Worm (Caenorhabditis elegans) whole organism, L2 larva: Measurements from ENCODE around the gene B0457.4.

ENCODE experiments used
- R02D3.7 ChIP-seq: fragments of 150-350 bp; optimal IDR thresholded peaks from 2 replicates; lab custom pipeline; 2014; ENCODE audit warnings: missing biosample characterization, missing genetic modification characterization
- Y55F3AM.14 ChIP-seq: fragments of 200-800 bp; sonication (Bioruptor generic); optimal IDR thresholded peaks from 2 replicates; lab custom pipeline; 2018; ENCODE audit warnings: mild to moderate bottlenecking, missing genetic modification characterization, missing compliant biosample characterization
- ZK546.5 ChIP-seq: sonication (generic microtip); optimal IDR thresholded peaks from 2 replicates; lab custom pipeline; 2017; ENCODE audit warnings: missing biosample characterization, missing genetic modification characterization
- ama-1 ChIP-seq: fragments of 150-350 bp; optimal IDR thresholded peaks from 2 replicates; lab custom pipeline; 2018; ENCODE audit warnings: inconsistent platforms
- blmp-1 ChIP-seq: sonication (generic microtip); optimal IDR thresholded peaks from 2 replicates; lab custom pipeline; 2017; ENCODE audit warnings: missing genetic modification characterization, mild to moderate bottlenecking, missing compliant biosample characterization, antibody characterized with exemption, moderate library complexity; ENCODE audit not compliant: insufficient read depth
- egl-27 ChIP-seq: sonication (generic microtip); optimal IDR thresholded peaks from 3 replicates; lab custom pipeline; 2017; ENCODE audit warnings: missing biosample characterization, missing genetic modification reagents, missing genetic modification characterization
- elt-3 ChIP-seq: sonication (generic microtip); optimal IDR thresholded peaks from 2 replicates; lab custom pipeline; 2017; ENCODE audit warnings: missing biosample characterization, missing genetic modification characterization
- lin-11 ChIP-seq: fragments of 150-350 bp; sonication (generic microtip); optimal IDR thresholded peaks from 2 replicates; lab custom pipeline; 2014; ENCODE audit warnings: missing biosample characterization, missing genetic modification characterization, inconsistent platforms, mixed read lengths
- lin-13 ChIP-seq: fragments of 150-350 bp; optimal IDR thresholded peaks from 2 replicates; lab custom pipeline; 2014; ENCODE audit warnings: missing biosample characterization, missing genetic modification reagents, missing genetic modification characterization
- lsy-2 ChIP-seq, 2 experiments: fragments of 150-350 bp in 1 of 2; sonication (generic microtip) in 1 of 2; optimal IDR thresholded peaks; 2 replicates each; lab custom pipeline; 2014 to 2017; ENCODE audit warnings: missing biosample characterization in 2 of 2, missing genetic modification characterization in 2 of 2
- nhr-11 ChIP-seq: fragments of 150-350 bp; optimal IDR thresholded peaks from 2 replicates; lab custom pipeline; 2014; ENCODE audit warnings: missing biosample characterization, missing genetic modification characterization
- nhr-25 ChIP-seq: fragments of 150-350 bp; sonication (generic microtip); optimal IDR thresholded peaks from 3 replicates; lab custom pipeline; 2014; ENCODE audit warnings: missing biosample characterization, missing genetic modification characterization
- zag-1 ChIP-seq: fragments of 150-350 bp; optimal IDR thresholded peaks from 2 replicates; lab custom pipeline; 2014; ENCODE audit warnings: missing biosample characterization, missing genetic modification characterization
- ztf-4 ChIP-seq: fragments of 150-350 bp; optimal IDR thresholded peaks from 2 replicates; lab custom pipeline; 2014; ENCODE audit warnings: missing biosample characterization, missing genetic modification characterization

DNA sequence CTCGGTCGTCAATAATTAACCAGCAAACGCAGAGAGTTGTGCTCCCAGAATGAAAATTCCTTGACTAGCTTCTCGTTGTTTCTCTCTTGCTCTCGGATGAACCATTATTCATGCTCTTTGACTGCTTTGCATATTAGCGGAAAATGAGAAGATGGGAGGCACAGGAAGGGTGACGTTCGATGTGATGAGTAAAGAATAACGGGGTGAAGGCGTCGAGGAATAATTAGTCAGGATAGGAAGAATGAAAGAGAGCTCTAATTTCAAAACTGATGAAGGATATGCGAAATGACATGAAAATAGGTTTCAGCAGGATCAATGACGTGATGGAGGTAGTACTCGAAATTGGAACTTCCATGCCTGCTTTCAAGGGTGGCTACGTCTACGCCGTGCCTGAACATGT lies 39.4 kb upstream of the B0457.4 start:
- TF ChIP-seq ama-1: no peak
- TF ChIP-seq ztf-4 (tag; lab: Kevin White, UChicago): no peak
- TF ChIP-seq Y55F3AM.14: no peak
- no peak for TF ChIP-seq ZK546.5 (tag; lab: Kevin White, UChicago)
- TF ChIP-seq egl-27: no peak
- no peak for TF ChIP-seq nhr-25 (tag; lab: Kevin White, UChicago)
- no peak for TF ChIP-seq nhr-11
- no peak for TF ChIP-seq lin-13 (GFP tag; lab: Kevin White, UChicago)
- no peak for TF ChIP-seq blmp-1 (tag; lab: Kevin White, UChicago)
- no peak for TF ChIP-seq R02D3.7 (tag; lab: Kevin White, UChicago)
- no peak for TF ChIP-seq lin-11 (tag; lab: Kevin White, UChicago)
- no peak for TF ChIP-seq lsy-2 (tag; optimal IDR thresholded peaks at IDR 0.05; lab: Kevin White, UChicago)
- no peak for TF ChIP-seq elt-3 (tag; lab: Kevin White, UChicago)
- no peak for TF ChIP-seq zag-1 (tag; lab: Kevin White, UChicago)
